Fruit fly (Drosophila melanogaster): Measurements from ENCODE around the gene Smn.

Gene Smn

DNA sequence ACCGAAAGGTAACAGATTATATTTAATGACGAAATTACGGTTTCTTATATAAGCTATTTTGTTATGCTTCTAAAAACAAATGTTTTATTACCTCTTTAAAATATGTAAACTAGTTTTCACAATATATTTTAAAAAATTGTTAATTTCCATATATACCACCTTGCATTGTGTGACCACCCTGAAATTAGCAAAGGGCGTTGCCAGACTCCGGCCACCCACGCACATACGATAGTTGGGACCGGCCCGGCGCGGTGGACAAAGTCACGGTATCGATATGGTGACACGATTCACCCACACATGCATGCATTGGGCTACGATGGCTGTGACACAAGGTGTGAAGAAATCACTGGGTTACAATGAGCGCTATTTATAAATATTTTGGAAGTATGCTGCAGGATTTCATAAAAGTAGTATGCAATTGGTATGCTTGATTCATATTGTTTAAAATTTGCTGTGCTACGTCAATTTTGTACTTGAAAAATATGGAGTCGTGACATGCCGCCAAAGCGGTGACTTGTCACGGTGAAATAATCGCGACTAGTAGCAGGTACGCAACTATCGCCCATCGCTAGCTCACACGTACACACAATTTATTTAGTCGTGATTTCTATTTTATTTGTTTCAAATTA lies 6.8 kb upstream of the Smn start (continued):
- no peak for TF ChIP-seq lov (optimal IDR thresholded peaks at IDR 0.05)
- 0 out of 3 replicates have a peak, but pooled peaks have one; percentile 42 for TF ChIP-seq lov (GFP tag; IDR thresholded peaks at IDR 0.05)
- peak; percentile 32; the same call in 1 of the 2 replicates for TF ChIP-seq Poxn (GFP tag; IDR thresholded peaks at IDR 0.05)
- TF ChIP-seq wor (GFP tag; IDR thresholded peaks at IDR 0.05) = peak; percentile 42
- TF ChIP-seq Sry-δ (GFP tag; optimal IDR thresholded peaks at IDR 0.05) = peak; percentile 98
- TF ChIP-seq btn (GFP tag; optimal IDR thresholded peaks at IDR 0.05) = peak; percentile 5
- TF ChIP-seq ems (GFP tag; optimal IDR thresholded peaks at IDR 0.05) = peak; percentile 69
- peak; percentile 72 for TF ChIP-seq trem (tag; optimal IDR thresholded peaks at IDR 0.05)
- peak; percentile 95 for TF ChIP-seq hbn (GFP tag; IDR thresholded peaks at IDR 0.05; ENCODE audit: partially characterized antibody)
- TF ChIP-seq tna (GFP tag; IDR thresholded peaks at IDR 0.05; ENCODE audit: partially characterized antibody) = no peak; the same call in none of the 2 replicates
- peak; percentile 96 for TF ChIP-seq CG16813 (GFP tag; IDR thresholded peaks at IDR 0.05; ENCODE audit: partially characterized antibody)
- peak; percentile 54 for TF ChIP-seq HLH3B (GFP tag; IDR thresholded peaks at IDR 0.05)
- TF ChIP-seq CrebB (tag; optimal IDR thresholded peaks at IDR 0.05) = no peak
- peak; percentile 24 for TF ChIP-seq cwo (GFP tag; optimal IDR thresholded peaks at IDR 0.05)
- TF ChIP-seq CG15696 (tag; optimal IDR thresholded peaks at IDR 0.05) = peak; percentile 13
- peak; percentile 75 for TF ChIP-seq CG2120 (GFP tag; optimal IDR thresholded peaks at IDR 0.05)
- peak; percentile 94 for TF ChIP-seq yki (optimal IDR thresholded peaks at IDR 0.05)
- TF ChIP-seq NC2β (GFP tag; optimal IDR thresholded peaks at IDR 0.05) = peak; percentile 11
- no peak for TF ChIP-seq jigr1 (GFP tag; IDR thresholded peaks at IDR 0.05)
- TF ChIP-seq scrt (GFP tag; optimal IDR thresholded peaks at IDR 0.05) = no peak
- TF ChIP-seq CG14014 (GFP tag; IDR thresholded peaks at IDR 0.05) = peak; percentile 65; the same call in 1 of the 2 replicates
- TF ChIP-seq CG16815 (GFP tag; optimal IDR thresholded peaks at IDR 0.05) = peak; percentile 30

DNA sequence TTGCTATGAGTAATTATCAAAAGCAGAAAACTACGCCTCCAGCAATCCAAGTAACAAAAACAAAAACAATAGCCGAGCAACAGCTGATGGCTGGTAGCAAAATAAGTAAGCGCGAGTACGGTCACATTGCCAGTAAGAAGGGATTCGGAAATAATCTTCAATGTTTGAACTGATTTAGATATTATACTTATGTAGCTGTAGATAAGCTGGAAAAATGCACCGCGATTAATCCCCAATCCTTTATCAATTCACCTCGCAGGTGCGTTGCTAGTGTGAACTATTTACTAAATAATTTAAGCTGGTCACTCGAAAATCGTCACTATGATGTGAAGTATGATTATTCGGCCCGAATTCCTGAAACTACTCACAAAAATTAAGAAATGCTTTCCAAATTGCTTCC lies 5.6 kb upstream of the Smn start, which contains the start of the genes Syx8 and CG32163:
TSS of gene Syx8 (minus strand) at position 69 of the 400 bp plus-strand sequence.
TSS of gene CG32163 (plus strand) at position 169 of the 400 bp plus-strand sequence.
- TF ChIP-seq HLHmδ (GFP tag; optimal IDR thresholded peaks at IDR 0.05) = no peak
- no peak for TF ChIP-seq Ravus (GFP tag; IDR thresholded peaks at IDR 0.05)
- TF ChIP-seq disco-r (GFP tag; optimal IDR thresholded peaks at IDR 0.05) = no peak
- no peak for TF ChIP-seq CG10959 (GFP tag; IDR thresholded peaks at IDR 0.05)
- no peak for TF ChIP-seq chm (GFP tag; IDR thresholded peaks at IDR 0.05)
- TF ChIP-seq Eip74EF (GFP tag; optimal IDR thresholded peaks at IDR 0.05) = no peak
- no peak for TF ChIP-seq CG12155 (GFP tag; optimal IDR thresholded peaks at IDR 0.05)
- TF ChIP-seq tna (GFP tag; IDR thresholded peaks at IDR 0.05; ENCODE audit: partially characterized antibody) = no peak
- TF ChIP-seq Pdp1 (GFP tag; optimal IDR thresholded peaks at IDR 0.05) = peak in 1 of 2 experiments; percentile 8
- no peak for TF ChIP-seq gsb-n (tag; optimal IDR thresholded peaks at IDR 0.05)
- TF ChIP-seq kay (GFP tag; optimal IDR thresholded peaks at IDR 0.05) = no peak
- TF ChIP-seq emc (GFP tag; optimal IDR thresholded peaks at IDR 0.05) = no peak
- no peak for TF ChIP-seq CG32772 (GFP tag; IDR thresholded peaks at IDR 0.05)
- TF ChIP-seq gro (GFP tag; optimal IDR thresholded peaks at IDR 0.05) = no peak
- no peak for TF ChIP-seq z (GFP tag; IDR thresholded peaks at IDR 0.05)
- TF ChIP-seq CG11504 (tag; optimal IDR thresholded peaks at IDR 0.05) = no peak
- no peak for TF ChIP-seq nau (GFP tag; optimal IDR thresholded peaks at IDR 0.05)
- TF ChIP-seq ham (GFP tag; IDR thresholded peaks at IDR 0.05) = no peak
- TF ChIP-seq repo (GFP tag; optimal IDR thresholded peaks at IDR 0.05) = no peak
- no peak for TF ChIP-seq CG12219 (GFP tag; optimal IDR thresholded peaks at IDR 0.05)
- no peak for TF ChIP-seq onecut (GFP tag; IDR thresholded peaks at IDR 0.05)
- TF ChIP-seq Dip3 (GFP tag; optimal IDR thresholded peaks at IDR 0.05) = no peak
- TF ChIP-seq CG13624 (GFP tag; optimal IDR thresholded peaks at IDR 0.05) = peak; percentile 11
- TF ChIP-seq chinmo (GFP tag; IDR thresholded peaks at IDR 0.05; ENCODE audit: partially characterized antibody) = no peak
- TF ChIP-seq row (GFP tag; IDR thresholded peaks at IDR 0.05) = peak; percentile 56
- TF ChIP-seq CG15514 (GFP tag; optimal IDR thresholded peaks at IDR 0.05) = peak; percentile 51
- no peak for TF ChIP-seq CG4820 (GFP tag; optimal IDR thresholded peaks at IDR 0.05)
- no peak for TF ChIP-seq Side (GFP tag; optimal IDR thresholded peaks at IDR 0.05)
- no peak for TF ChIP-seq HmgZ (tag; optimal IDR thresholded peaks at IDR 0.05)
- TF ChIP-seq CG7963 (GFP tag; IDR thresholded peaks at IDR 0.05; ENCODE audit: partially characterized antibody) = no peak

Data from whole organism, embryonic.